Fruit fly (Drosophila melanogaster) S2 (cell line): ENCODE results near the gene CG3588.

Experiments used
- CG8478 ChIP-seq: fragments of >200 bp; optimal IDR thresholded peaks from 2 replicates; lab custom pipeline; 2018
- CTCF ChIP-seq, 2 experiments: fragments of >200 bp; optimal IDR thresholded peaks; 2 replicates each; lab custom pipeline; 2018

- TF ChIP-seq CTCF (optimal IDR thresholded peaks at IDR 0.05; lab: Kevin White, UChicago) (no peak), CG8478 (lab: Kevin White, UChicago) (no peak)
Observed at dm6 chrX:2941108-2941507, 21.5 kb downstream of the CG3588 start, which contains the start of gene CG14421.
